Fruit fly (Drosophila melanogaster): ENCODE measurements around the gene Cubn2.

Cubn2 gene

DNA sequence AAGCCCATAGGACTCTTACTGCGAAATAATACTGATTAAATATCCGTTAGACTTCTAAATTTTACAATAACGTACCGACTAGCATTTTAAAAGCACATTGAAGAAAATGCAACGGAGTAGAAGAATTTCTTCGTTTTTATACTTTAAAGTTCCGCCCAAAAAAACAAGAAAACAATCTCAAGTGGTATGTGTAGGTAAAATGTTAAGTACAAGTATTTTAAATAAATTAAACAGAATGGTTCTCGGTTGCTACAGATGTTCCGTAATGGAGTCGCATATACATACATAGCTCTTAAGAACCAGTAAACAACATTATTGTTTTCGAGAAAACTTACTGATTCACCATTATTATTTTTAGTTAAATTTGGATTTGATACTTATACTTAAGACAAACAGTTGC is 42.5 kb downstream of the Cubn2 start, which contains the start of gene Muc68D:
Muc68D (minus strand) TSS at position 101 of the 400 bp plus-strand sequence.
- TF ChIP-seq CG2120 (GFP tag; optimal IDR thresholded peaks at IDR 0.05) (no peak), CG3726 (GFP tag; IDR thresholded peaks at IDR 0.05) (no peak), CG2712 (tag; optimal IDR thresholded peaks at IDR 0.05) (no peak), schlank (tag; optimal IDR thresholded peaks at IDR 0.05) (no peak), btn (GFP tag; optimal IDR thresholded peaks at IDR 0.05) (no peak), inv (GFP tag; IDR thresholded peaks at IDR 0.05; ENCODE audit: partially characterized antibody) (no peak), fd3F (GFP tag; optimal IDR thresholded peaks at IDR 0.05) (no peak), ato (GFP tag; IDR thresholded peaks at IDR 0.05; ENCODE audit: partially characterized antibody) (no peak), Dip3 (GFP tag; optimal IDR thresholded peaks at IDR 0.05) (no peak)

DNA sequence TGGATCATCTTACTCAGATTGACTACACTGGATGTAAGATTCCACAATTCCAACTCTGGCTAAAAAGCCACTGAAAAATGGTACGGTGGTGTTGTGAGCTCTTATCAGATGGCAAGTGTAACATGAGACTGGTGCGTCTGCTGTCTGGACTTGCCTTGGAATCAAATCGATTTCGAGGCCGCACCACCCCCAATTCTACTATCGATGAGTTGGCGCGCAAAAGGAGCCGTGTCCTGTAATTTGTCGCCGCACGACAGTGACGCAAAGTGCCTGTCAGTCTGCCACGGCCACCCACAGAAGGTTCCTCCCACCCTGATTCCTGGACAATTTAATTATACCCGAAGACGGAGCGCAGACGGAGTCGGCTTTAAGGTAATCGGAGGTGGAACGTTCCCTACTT is 48.0 kb downstream of the Cubn2 start:
- peak; percentile 73 for TF ChIP-seq onecut (GFP tag; IDR thresholded peaks at IDR 0.05)
- TF ChIP-seq zen2 (GFP tag; IDR thresholded peaks at IDR 0.05; ENCODE audit: partially characterized antibody): no peak
- no peak for TF ChIP-seq Dref (GFP tag; IDR thresholded peaks at IDR 0.05)
- no peak for TF ChIP-seq cato (GFP tag; optimal IDR thresholded peaks at IDR 0.05; ENCODE audit: borderline replicate concordance)
- TF ChIP-seq dysf (GFP tag; IDR thresholded peaks at IDR 0.05): no peak
- peak; percentile 53 for TF ChIP-seq Med (GFP tag)

DNA sequence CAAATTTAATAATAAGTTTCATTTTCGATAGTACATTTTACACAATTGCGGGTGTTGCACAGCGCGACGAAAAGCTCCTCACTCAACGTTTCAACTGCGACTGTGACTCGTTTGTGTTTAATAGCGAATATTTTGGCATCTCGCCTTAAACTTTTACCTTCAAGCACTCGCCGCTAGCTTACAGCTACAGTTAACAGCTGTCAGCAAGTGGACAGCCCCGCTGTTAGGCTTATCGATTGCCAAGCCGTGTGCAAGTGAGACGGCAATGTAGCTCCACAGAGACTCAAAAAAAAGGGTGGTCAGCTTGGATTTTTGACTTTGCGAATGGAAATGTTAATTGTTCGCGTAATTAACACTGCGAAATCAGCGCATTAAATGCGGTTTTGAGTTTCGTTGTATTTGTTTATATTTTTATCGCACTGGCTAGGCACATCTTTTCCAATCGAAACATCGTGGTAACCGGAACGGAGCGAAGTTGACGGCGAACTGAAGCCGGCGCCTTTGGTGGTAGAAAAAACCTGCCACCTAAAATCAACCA is 48.8 kb downstream of the Cubn2 start, which contains the start of gene loaf:
loaf (minus strand) TSS at position 488 of the 538 bp plus-strand sequence.
- TF ChIP-seq CG12155 (GFP tag; optimal IDR thresholded peaks at IDR 0.05) (peak; percentile 97), nom (GFP tag; optimal IDR thresholded peaks at IDR 0.05) (no peak), ind (GFP tag; optimal IDR thresholded peaks at IDR 0.05) (no peak), Kr (GFP tag; optimal IDR thresholded peaks at IDR 0.05) (no peak), CG10462 (GFP tag; optimal IDR thresholded peaks at IDR 0.05) (no peak), dm (GFP tag; optimal IDR thresholded peaks at IDR 0.05) (no peak), Dref (GFP tag; IDR thresholded peaks at IDR 0.05) (peak; percentile 44; the same call in 1 of the 2 replicates), dmrt99B (tag; optimal IDR thresholded peaks at IDR 0.05) (no peak), knrl (GFP tag; IDR thresholded peaks at IDR 0.05; ENCODE audit: partially characterized antibody) (no peak; the same call in 2 of the 3 replicates), bigmax (GFP tag; optimal IDR thresholded peaks at IDR 0.05) (no peak), MBD-R2 (GFP tag; IDR thresholded peaks at IDR 0.05) (0 out of 2 replicates have a peak, but pooled peaks have one; percentile 20), danr (GFP tag; IDR thresholded peaks at IDR 0.05) (no peak), tgo (GFP tag; IDR thresholded peaks at IDR 0.05) (no peak), NFAT (GFP tag; IDR thresholded peaks at IDR 0.05) (no peak), CG7372 (GFP tag; IDR thresholded peaks at IDR 0.05) (no peak), onecut (GFP tag; IDR thresholded peaks at IDR 0.05) (peak; percentile 95), z (GFP tag; IDR thresholded peaks at IDR 0.05) (no peak), da (GFP tag; optimal IDR thresholded peaks at IDR 0.05) (no peak), seq (GFP tag; IDR thresholded peaks at IDR 0.05) (peak; percentile 83), CG1602 (GFP tag; optimal IDR thresholded peaks at IDR 0.05) (no peak), CG12769 (tag; optimal IDR thresholded peaks at IDR 0.05) (no peak), CG1832 (GFP tag; optimal IDR thresholded peaks at IDR 0.05) (peak; percentile 52), Dll (GFP tag; IDR thresholded peaks at IDR 0.05; ENCODE audit: partially characterized antibody) (no peak), CG14050 (GFP tag; IDR thresholded peaks at IDR 0.05) (no peak), H2.0 (GFP tag; IDR thresholded peaks at IDR 0.05) (no peak), CG1529 (GFP tag; optimal IDR thresholded peaks at IDR 0.05) (no peak), otp (GFP tag; IDR thresholded peaks at IDR 0.05) (no peak), TFAM (GFP tag; optimal IDR thresholded peaks at IDR 0.05) (no peak), dmrt11E (tag; optimal IDR thresholded peaks at IDR 0.05) (no peak), sens (GFP tag) (peak; percentile 62), sqz (GFP tag; optimal IDR thresholded peaks at IDR 0.05) (no peak), Bgb (GFP tag; IDR thresholded peaks at IDR 0.05; ENCODE audit: partially characterized antibody) (peak; percentile 31; the same call in 1 of the 2 replicates), Fer2 (tag; optimal IDR thresholded peaks at IDR 0.05) (no peak), CG1647 (GFP tag; optimal IDR thresholded peaks at IDR 0.05) (no peak), CG6689 (GFP tag; IDR thresholded peaks at IDR 0.05) (0 out of 2 replicates have a peak, but pooled peaks have one; percentile 8)
